Fruit fly (Drosophila melanogaster) whole organism, embryonic: ENCODE measurements around the gene Or83a.

Source experiments
- Atf6 ChIP-seq: fragments of 200-800 bp; sonication (Bioruptor generic); IDR thresholded peaks from 2 replicates; pipeline ENCODE4 v1.3.6; 2022; ENCODE audit warnings: missing biosample characterization, missing genetic modification characterization
- CG10147 ChIP-seq: fragments of 200-800 bp; sonication (Bioruptor generic); optimal IDR thresholded peaks from 2 replicates; lab custom pipeline; 2019; ENCODE audit warnings: missing biosample characterization, mild to moderate bottlenecking, missing genetic modification characterization, moderate library complexity
- CG10274 ChIP-seq: fragments of 200-800 bp; sonication (Bioruptor generic); optimal IDR thresholded peaks from 3 replicates; lab custom pipeline; 2017; ENCODE audit warnings: missing biosample characterization, mild to moderate bottlenecking, missing genetic modification characterization
- CG12155 ChIP-seq: fragments of 200-800 bp; sonication (Bioruptor generic); optimal IDR thresholded peaks from 3 replicates; lab custom pipeline; 2016; ENCODE audit warnings: missing biosample characterization, missing genetic modification characterization
- CG12236 ChIP-seq: fragments of 200-800 bp; sonication (Bioruptor generic); optimal IDR thresholded peaks from 2 replicates; lab custom pipeline; 2016; ENCODE audit warnings: missing biosample characterization, missing genetic modification characterization
- CG12391 ChIP-seq: fragments of 200-800 bp; sonication (Bioruptor generic); optimal IDR thresholded peaks from 3 replicates; lab custom pipeline; 2018; ENCODE audit warnings: missing biosample characterization, mild to moderate bottlenecking, missing genetic modification characterization, moderate library complexity
- CG14667 ChIP-seq: fragments of 200-800 bp; sonication (Bioruptor generic); IDR thresholded peaks from 2 replicates; pipeline ENCODE4 v1.3.6; 2022; ENCODE audit warnings: missing biosample characterization, missing genetic modification characterization
- CG14710 ChIP-seq: fragments of 200-800 bp; sonication (Bioruptor generic); optimal IDR thresholded peaks from 3 replicates; lab custom pipeline; 2019; ENCODE audit warnings: missing biosample characterization, mild to moderate bottlenecking, missing genetic modification characterization, moderate library complexity
- CG15479 ChIP-seq: fragments of 200-800 bp; sonication (Bioruptor generic); optimal IDR thresholded peaks from 3 replicates; lab custom pipeline; 2019; ENCODE audit warnings: missing biosample characterization, mild to moderate bottlenecking, missing genetic modification characterization, moderate library complexity
- CG16779 ChIP-seq: fragments of 200-800 bp; sonication (Bioruptor generic); IDR thresholded peaks from 2 replicates; pipeline ENCODE4 v1.3.6; 2022; ENCODE audit warnings: missing biosample characterization, missing genetic modification characterization
- CG17568 ChIP-seq: fragments of 200-800 bp; sonication (Bioruptor generic); optimal IDR thresholded peaks from 2 replicates; lab custom pipeline; 2018; ENCODE audit warnings: missing biosample characterization, mild to moderate bottlenecking, missing genetic modification characterization, moderate library complexity
- CG18599 ChIP-seq: fragments of 200-800 bp; sonication (Bioruptor generic); optimal IDR thresholded peaks from 3 replicates; lab custom pipeline; 2017; ENCODE audit warnings: missing biosample characterization, missing genetic modification characterization, mild to moderate bottlenecking, moderate library complexity, missing genetic modification reagents
- CG34422 ChIP-seq: fragments of 200-800 bp; sonication (Bioruptor generic); IDR thresholded peaks from 3 replicates; pipeline ENCODE4 v1.3.6; 2022; ENCODE audit warnings: missing biosample characterization, missing genetic modification characterization
- CG3995 ChIP-seq: fragments of 200-800 bp; sonication (Bioruptor generic); optimal IDR thresholded peaks from 3 replicates; lab custom pipeline; 2016; ENCODE audit warnings: missing biosample characterization, missing genetic modification characterization
- CG5953 ChIP-seq: fragments of 200-800 bp; sonication (Bioruptor generic); IDR thresholded peaks from 2 replicates; pipeline ENCODE4 v1.3.6; 2022; ENCODE audit warnings: missing biosample characterization, missing genetic modification characterization
- CG9932 ChIP-seq: fragments of 200-800 bp; sonication (Bioruptor generic); IDR thresholded peaks from 2 replicates; pipeline ENCODE4 v1.3.6; 2022; ENCODE audit warnings: missing biosample characterization, missing genetic modification characterization
- CHES-1-like ChIP-seq: fragments of 200-800 bp; sonication (Bioruptor generic); optimal IDR thresholded peaks from 2 replicates; lab custom pipeline; 2016; ENCODE audit warnings: missing biosample characterization, missing genetic modification characterization
- Chrac-16 ChIP-seq: fragments of 200-800 bp; sonication (Bioruptor generic); optimal IDR thresholded peaks from 3 replicates; lab custom pipeline; 2016; ENCODE audit warnings: missing biosample characterization, missing genetic modification characterization
- Dbx ChIP-seq: fragments of 200-800 bp; sonication (Bioruptor generic); IDR thresholded peaks from 3 replicates; pipeline ENCODE4 v1.3.6; 2022; ENCODE audit warnings: missing biosample characterization, missing genetic modification characterization
- Deaf1 ChIP-seq: fragments of 200-800 bp; optimal IDR thresholded peaks from 3 replicates; lab custom pipeline; 2019; ENCODE audit warnings: missing biosample characterization, mild to moderate bottlenecking, missing genetic modification characterization, moderate library complexity
- Doc3 ChIP-seq: fragments of 200-800 bp; sonication (Bioruptor generic); IDR thresholded peaks from 3 replicates; pipeline ENCODE4 v1.3.6; 2022; ENCODE audit warnings: missing biosample characterization, missing genetic modification characterization; ENCODE audit not compliant: partially characterized antibody
- Ets65A ChIP-seq: fragments of 200-800 bp; sonication (Bioruptor generic); peaks from one replicate; lab custom pipeline; 2016; ENCODE audit warnings: missing biosample characterization, missing genetic modification characterization
- Fer1 ChIP-seq: fragments of 200-800 bp; sonication (Bioruptor generic); optimal IDR thresholded peaks from 2 replicates; lab custom pipeline; 2017; ENCODE audit warnings: missing biosample characterization, mild to moderate bottlenecking, missing genetic modification characterization
- Gug ChIP-seq: fragments of 200-800 bp; sonication (Bioruptor generic); IDR thresholded peaks from 4 replicates; pipeline ENCODE4 v1.3.6; 2022; ENCODE audit warnings: missing biosample characterization, missing genetic modification characterization
- Hey ChIP-seq: fragments of 200-800 bp; sonication (Bioruptor generic); optimal IDR thresholded peaks from 3 replicates; lab custom pipeline; 2018; ENCODE audit warnings: missing biosample characterization, mild to moderate bottlenecking, missing genetic modification characterization
- Lpt ChIP-seq: fragments of >200 bp; optimal IDR thresholded peaks from 2 replicates; lab custom pipeline; 2018; ENCODE audit warnings: missing biosample characterization, missing genetic modification characterization
- MESR4 ChIP-seq: fragments of 200-800 bp; sonication (Bioruptor generic); optimal IDR thresholded peaks from 2 replicates; lab custom pipeline; 2018; ENCODE audit warnings: missing biosample characterization, mild to moderate bottlenecking, missing genetic modification characterization, moderate library complexity
- Med ChIP-seq: fragments of 200-800 bp; sonication (Bioruptor generic); peaks from one replicate; lab custom pipeline; 2016; ENCODE audit warnings: missing biosample characterization, missing genetic modification characterization, mild to moderate bottlenecking, inconsistent platforms, moderate library complexity
- Sox102F ChIP-seq: fragments of 200-800 bp; sonication (Bioruptor generic); optimal IDR thresholded peaks from 2 replicates; lab custom pipeline; 2018; ENCODE audit warnings: missing biosample characterization, mild to moderate bottlenecking, missing genetic modification characterization, moderate library complexity
- Sry-β ChIP-seq: fragments of 200-800 bp; sonication (Bioruptor generic); optimal IDR thresholded peaks from 2 replicates; lab custom pipeline; 2018; ENCODE audit warnings: missing biosample characterization, mild to moderate bottlenecking, missing genetic modification characterization, moderate library complexity
- Trl ChIP-seq, 3 experiments: fragments of >200 bp in 2 of 3; fragments of 200-800 bp in 1 of 3; sonication (Bioruptor generic) in 1 of 3; optimal IDR thresholded peaks; 2 replicates in 1 of 3; 3 replicates in 2 of 3; lab custom pipeline; 2016 to 2017; ENCODE audit warnings: missing biosample characterization in 1 of 3, missing genetic modification characterization in 1 of 3
- bsh ChIP-seq, 2 experiments: fragments of 200-800 bp; sonication (Bioruptor generic); optimal IDR thresholded peaks; 2 replicates each; lab custom pipeline; 2017 to 2018; ENCODE audit warnings: mild to moderate bottlenecking in 2 of 2, missing biosample characterization in 2 of 2, missing genetic modification characterization in 2 of 2, moderate library complexity in 1 of 2
- crc ChIP-seq: fragments of 200-800 bp; sonication (Bioruptor generic); optimal IDR thresholded peaks from 2 replicates; lab custom pipeline; 2016; ENCODE audit warnings: missing biosample characterization, missing genetic modification characterization
- dmrt99B ChIP-seq: fragments of 200-800 bp; sonication (Bioruptor generic); optimal IDR thresholded peaks from 2 replicates; lab custom pipeline; 2018; ENCODE audit warnings: missing biosample characterization, mild to moderate bottlenecking, missing genetic modification characterization, moderate library complexity
- ftz-f1 ChIP-seq: fragments of 200-800 bp; sonication (Bioruptor generic); optimal IDR thresholded peaks from 2 replicates; lab custom pipeline; 2016; ENCODE audit warnings: missing biosample characterization, missing genetic modification characterization
- gcm ChIP-seq: fragments of 200-800 bp; sonication (Bioruptor generic); optimal IDR thresholded peaks from 2 replicates; lab custom pipeline; 2019; ENCODE audit warnings: missing biosample characterization, mild to moderate bottlenecking, missing genetic modification characterization, moderate library complexity
- pros ChIP-seq: fragments of 200-800 bp; sonication (Bioruptor generic); optimal IDR thresholded peaks from 3 replicates; lab custom pipeline; 2019; ENCODE audit warnings: missing biosample characterization, mild to moderate bottlenecking, missing genetic modification characterization, moderate library complexity
- sens-2 ChIP-seq: fragments of 200-800 bp; sonication (Bioruptor generic); IDR thresholded peaks from 2 replicates; pipeline ENCODE4 v1.3.6; 2022; ENCODE audit warnings: missing biosample characterization, missing genetic modification characterization
- slbo ChIP-seq: fragments of 200-800 bp; sonication (Bioruptor generic); IDR thresholded peaks from 2 replicates; pipeline ENCODE4 v1.3.6; 2022; ENCODE audit warnings: missing biosample characterization, missing genetic modification characterization
- sug ChIP-seq: fragments of 200-800 bp; optimal IDR thresholded peaks from 2 replicates; lab custom pipeline; 2019; ENCODE audit warnings: missing biosample characterization, mild to moderate bottlenecking, missing genetic modification characterization, moderate library complexity
- vnd ChIP-seq: fragments of 200-800 bp; sonication (Bioruptor generic); IDR thresholded peaks from 3 replicates; pipeline ENCODE4 v1.3.6; 2022; ENCODE audit warnings: missing biosample characterization, missing genetic modification characterization; ENCODE audit not compliant: partially characterized antibody
- yki ChIP-seq: fragments of >200 bp; optimal IDR thresholded peaks from 3 replicates; lab custom pipeline; 2018
- zfh1 ChIP-seq: fragments of 200-800 bp; sonication (Bioruptor generic); IDR thresholded peaks from 3 replicates; pipeline ENCODE4 v1.3.6; 2022; ENCODE audit warnings: missing biosample characterization, missing genetic modification characterization

The Or83a gene

DNA sequence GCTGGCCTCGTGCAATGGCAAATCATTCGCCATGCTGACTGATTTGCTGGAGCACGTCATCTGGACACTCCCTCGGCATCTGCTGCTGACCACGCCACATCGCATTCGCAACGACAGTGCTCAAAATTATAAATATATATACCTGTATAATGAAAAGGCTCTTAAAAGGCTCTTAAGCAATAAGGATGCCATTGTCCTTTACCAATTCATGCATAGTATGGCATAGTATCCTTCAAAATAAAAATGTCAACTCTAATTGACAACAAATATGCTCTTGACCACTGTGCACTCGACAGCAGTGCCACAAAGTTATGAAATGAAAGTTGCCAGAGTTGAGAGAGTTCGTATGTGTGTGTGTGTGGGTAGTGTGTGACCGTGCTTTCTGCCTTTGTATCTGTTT, 23.1 kb upstream of the Or83a start (continued):
- peak; percentile 55 for TF ChIP-seq CG18599 (GFP tag; lab: Kevin White, UChicago)
- peak; percentile 37 for TF ChIP-seq dmrt99B (tag; lab: Kevin White, UChicago)
- no peak for TF ChIP-seq Lpt (GFP tag; lab: Kevin White, UChicago)
- peak; percentile 27 for TF ChIP-seq Fer1 (GFP tag; lab: Kevin White, UChicago)
- TF ChIP-seq CG12391 (tag; lab: Kevin White, UChicago), result no peak

DNA sequence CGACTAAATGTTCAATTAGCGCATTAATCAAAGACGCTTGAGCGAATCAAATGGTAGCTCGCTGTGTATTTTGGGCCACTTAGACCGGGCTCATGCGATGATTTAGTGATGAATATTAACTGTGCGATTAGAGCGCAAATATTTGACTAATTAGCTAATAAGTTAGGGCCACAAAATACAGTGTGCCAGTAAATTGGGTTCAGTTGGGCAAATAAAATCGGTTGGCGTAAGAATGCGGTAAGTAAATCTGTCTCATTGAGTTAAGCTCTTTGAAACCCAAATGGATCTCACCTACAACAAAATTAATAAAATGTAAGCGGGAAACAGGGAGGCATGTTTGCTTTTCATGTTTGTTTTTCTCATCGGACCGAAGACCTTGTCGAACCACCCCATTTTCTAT, 21.5 kb upstream of the Or83a start:
- no peak for TF ChIP-seq CG12236 (GFP tag; lab: Kevin White, UChicago)
- no peak for TF ChIP-seq CG15479 (GFP tag; lab: Kevin White, UChicago)
- no peak for TF ChIP-seq CG9932
- peak; percentile 69 for TF ChIP-seq Med (GFP tag; lab: Kevin White, UChicago)
- no peak for TF ChIP-seq CG34422 (GFP tag; lab: Robert Waterston, UW)
- no peak for TF ChIP-seq Sox102F
- no peak for TF ChIP-seq slbo (GFP tag; lab: Robert Waterston, UW)
- TF ChIP-seq, all 482 proteins: peak for 1

dm6 chr3R:5414147-5414748, 15.3 kb upstream of the Or83a start, which contains the start of gene CG14669:
Gene CG14669 (plus strand): TSS chr3R:5414527.
- no peak for TF ChIP-seq ftz-f1 (GFP tag; lab: Kevin White, UChicago)
- TF ChIP-seq Doc3 (GFP tag; lab: Robert Waterston, UW), result peak; percentile 22; the same call in 1 of the 3 replicates
- TF ChIP-seq CG16779 (GFP tag; lab: Robert Waterston, UW), result peak; percentile 65; the same call in 1 of the 2 replicates
- no peak for TF ChIP-seq vnd (GFP tag; lab: Robert Waterston, UW)
- peak; percentile 57 for TF ChIP-seq Ets65A (GFP tag; lab: Kevin White, UChicago)
- TF ChIP-seq CG9932, result no peak
- no peak for TF ChIP-seq Sry-β
- no peak for TF ChIP-seq CG14710 (tag; lab: Kevin White, UChicago)
- TF ChIP-seq CG10147 (GFP tag; lab: Kevin White, UChicago), result no peak
- TF ChIP-seq CG3995, result no peak
- TF ChIP-seq bsh (GFP tag; optimal IDR thresholded peaks at IDR 0.05; lab: Kevin White, UChicago), result no peak
- no peak for TF ChIP-seq Hey
- TF ChIP-seq CG12155 (GFP tag; lab: Kevin White, UChicago), result no peak
- no peak for TF ChIP-seq CG14667
- no peak for TF ChIP-seq Gug (GFP tag; lab: Robert Waterston, UW)
- TF ChIP-seq CHES-1-like (GFP tag; lab: Kevin White, UChicago), result no peak
- no peak for TF ChIP-seq Fer1 (GFP tag; lab: Kevin White, UChicago)
- 0 out of 3 replicates have a peak, but pooled peaks have one; percentile 15 for TF ChIP-seq Dbx (GFP tag; lab: Robert Waterston, UW)
- TF ChIP-seq CG5953 (GFP tag; lab: Robert Waterston, UW), result no peak
- TF ChIP-seq MESR4 (GFP tag; lab: Kevin White, UChicago), result no peak
- no peak for TF ChIP-seq pros
- no peak for TF ChIP-seq CG10274 (GFP tag; lab: Kevin White, UChicago)
- no peak for TF ChIP-seq Atf6 (GFP tag; lab: Robert Waterston, UW)
- TF ChIP-seq yki, result peak; percentile 6
- peak; percentile 48 for TF ChIP-seq Deaf1 (tag; lab: Kevin White, UChicago)
- TF ChIP-seq crc (GFP tag; lab: Kevin White, UChicago), result no peak
- TF ChIP-seq sug (tag; lab: Kevin White, UChicago), result no peak
- TF ChIP-seq zfh1, result no peak
- no peak for TF ChIP-seq sens-2 (GFP tag; lab: Robert Waterston, UW)
- TF ChIP-seq gcm (GFP tag; lab: Kevin White, UChicago), result no peak
- TF ChIP-seq Chrac-16 (GFP tag; lab: Kevin White, UChicago), result no peak
- no peak for TF ChIP-seq CG17568 (GFP tag; lab: Kevin White, UChicago)
- peak; percentile 54 to 60 for TF ChIP-seq Trl (optimal IDR thresholded peaks at IDR 0.05; lab: Kevin White, UChicago)
- no peak for TF ChIP-seq Trl (GFP tag; optimal IDR thresholded peaks at IDR 0.05; lab: Kevin White, UChicago)
